Worm (Caenorhabditis elegans) whole organism, L2 larva: Measurements from ENCODE around the gene tbx-40.

Experiments used
- elt-3 ChIP-seq: sonication (generic microtip); optimal IDR thresholded peaks from 2 replicates; lab custom pipeline; 2017; ENCODE audit warnings: missing biosample characterization, missing genetic modification characterization
- nhr-11 ChIP-seq: fragments of 150-350 bp; optimal IDR thresholded peaks from 2 replicates; lab custom pipeline; 2014; ENCODE audit warnings: missing biosample characterization, missing genetic modification characterization
- peb-1 ChIP-seq: fragments of 150-350 bp; optimal IDR thresholded peaks from 2 replicates; lab custom pipeline; 2014; ENCODE audit warnings: missing biosample characterization, missing genetic modification characterization
- sma-9 ChIP-seq, 2 experiments: fragments of 150-350 bp in 1 of 2; sonication (generic microtip) in 1 of 2; optimal IDR thresholded peaks; 2 replicates each; lab custom pipeline; 2014 to 2016; ENCODE audit warnings: missing genetic modification characterization in 2 of 2, mild to moderate bottlenecking in 1 of 2, missing biosample characterization in 1 of 2, missing compliant biosample characterization in 1 of 2, missing genetic modification reagents in 1 of 2, moderate library complexity in 1 of 2
- snpc-4 ChIP-seq: fragments of 150-350 bp; optimal IDR thresholded peaks from 2 replicates; lab custom pipeline; 2014; ENCODE audit warnings: missing biosample characterization, missing genetic modification characterization
- ztf-1 ChIP-seq: fragments of 200-800 bp; sonication (Bioruptor generic); conservative IDR thresholded peaks from 2 replicates; pipeline ENCODE4 v1.3.6; 2022; ENCODE audit warnings: missing genetic modification characterization, missing compliant biosample characterization

DNA sequence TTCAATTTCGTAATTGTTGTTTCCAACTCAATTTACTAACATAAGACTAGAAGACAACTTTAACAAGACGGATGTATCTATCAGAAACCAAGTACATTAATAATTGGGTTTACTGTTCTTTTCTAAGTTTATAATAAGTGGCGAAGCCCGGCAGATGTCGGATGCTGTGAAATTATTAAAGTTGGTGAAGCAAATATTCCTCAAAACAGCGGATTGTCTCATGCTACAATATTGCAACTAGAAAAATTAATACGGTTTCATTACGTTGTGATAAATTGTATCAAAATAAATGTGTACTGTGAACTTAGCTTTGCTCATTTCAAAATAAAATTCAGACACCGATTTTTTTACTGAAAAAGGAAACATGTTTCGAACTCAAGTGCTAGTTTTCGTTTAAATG, 44.4 kb downstream of the tbx-40 start:
- TF ChIP-seq elt-3 (no peak), sma-9 (GFP tag; optimal IDR thresholded peaks at IDR 0.05; lab: Kevin White, UChicago) (no peak), sma-9 (tag; optimal IDR thresholded peaks at IDR 0.05; lab: Kevin White, UChicago) (no peak), snpc-4 (tag; lab: Kevin White, UChicago) (no peak), ztf-1 (GFP tag; lab: Robert Waterston, UW) (no peak), peb-1 (tag; lab: Kevin White, UChicago) (no peak), nhr-11 (tag; lab: Kevin White, UChicago) (no peak)
